Worm (Caenorhabditis elegans): ENCODE data around the gene nft-1.

DNA sequence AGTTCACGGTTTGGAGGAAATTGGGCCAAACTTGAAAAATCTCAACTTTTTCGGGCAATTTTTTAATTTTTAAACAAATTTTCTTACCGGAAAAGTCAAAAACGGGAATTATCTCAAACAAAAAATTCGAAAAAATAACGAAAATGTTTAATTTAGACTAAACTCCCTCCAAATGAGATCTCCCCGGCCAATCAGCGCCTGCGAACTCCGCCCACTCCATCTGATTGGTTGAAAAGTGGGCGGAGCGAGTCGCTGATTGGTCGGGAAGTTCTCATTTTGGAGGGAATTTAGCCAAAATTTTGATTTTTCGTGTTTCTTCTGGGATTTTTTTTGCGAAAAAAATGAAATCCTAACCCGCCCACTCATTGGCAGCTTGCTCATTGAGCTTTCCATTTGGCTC, 27.0 kb upstream of the nft-1 start:
- TF ChIP-seq nhr-28 (tag; optimal IDR thresholded peaks at IDR 0.05) (no peak), pqm-1 (tag; optimal IDR thresholded peaks at IDR 0.05) (no peak), ces-1 (GFP tag; optimal IDR thresholded peaks at IDR 0.05) (no peak), aly-2 (tag; optimal IDR thresholded peaks at IDR 0.05) (no peak), dpl-1 (GFP tag; optimal IDR thresholded peaks at IDR 0.05) (no peak), ceh-63 (GFP tag; optimal IDR thresholded peaks at IDR 0.05) (no peak)
